Worm (Caenorhabditis elegans): ENCODE measurements around the gene ugt-4.
A peak's percentile ranks its signal among the peaks of the same experiment; 100 is the strongest.

ugt-4 gene

ce11 chrV:12792752-12793151 is 2.4 kb downstream of the ugt-4 start, which contains the start of gene ugt-5:
Gene ugt-5, minus strand, starts transcription at chrV:12792965.
- peak; percentile 22 for TF ChIP-seq nhr-80 (tag; optimal IDR thresholded peaks at IDR 0.05)
- TF ChIP-seq hlh-26 (GFP tag; conservative IDR thresholded peaks at IDR 0.05), result no peak

- TF ChIP-seq hmg-1.2 (GFP tag; IDR thresholded peaks at IDR 0.05), result no peak
- no peak for TF ChIP-seq cebp-2 (GFP tag; IDR thresholded peaks at IDR 0.05)
- no peak for TF ChIP-seq lsy-27 (tag; optimal IDR thresholded peaks at IDR 0.05; ENCODE audit: borderline replicate concordance, insufficient read depth)
- no peak for TF ChIP-seq attf-6 (GFP tag; IDR thresholded peaks at IDR 0.05)
- TF ChIP-seq madf-10 (tag; optimal IDR thresholded peaks at IDR 0.05), result no peak
These were observed 4.9 kb downstream of the ugt-4 start, which contains the start of gene srbc-43 for ce11 chrV:12790188-12790587. Gene srbc-43, minus strand, starts transcription at chrV:12790518.

ce11 chrV:12788451-12788850 is 6.7 kb downstream of the ugt-4 start, which contains the start of gene srbc-44:
Gene srbc-44, minus strand, starts transcription at chrV:12788551.
- TF ChIP-seq ztf-6 (GFP tag; IDR thresholded peaks at IDR 0.05) (no peak), hmg-20 (GFP tag; IDR thresholded peaks at IDR 0.05) (no peak), hrde-1 (tag; optimal IDR thresholded peaks at IDR 0.05; ENCODE audit: borderline replicate concordance) (no peak), Y53F4B.3 (GFP tag; IDR thresholded peaks at IDR 0.05) (no peak), nhr-80 (tag; optimal IDR thresholded peaks at IDR 0.05) (no peak), ceh-40 (GFP tag; IDR thresholded peaks at IDR 0.05) (no peak), somi-1 (GFP tag; optimal IDR thresholded peaks at IDR 0.05) (no peak), cebp-1 (GFP tag; IDR thresholded peaks at IDR 0.05) (no peak), cebp-1 (tag; optimal IDR thresholded peaks at IDR 0.05) (no peak), let-607 (tag; optimal IDR thresholded peaks at IDR 0.05) (no peak), ztf-28 (GFP tag; IDR thresholded peaks at IDR 0.05) (no peak), lag-1 (GFP tag; IDR thresholded peaks at IDR 0.05) (no peak), aptf-3 (GFP tag; IDR thresholded peaks at IDR 0.05) (no peak), ets-4 (GFP tag; optimal IDR thresholded peaks at IDR 0.05) (no peak), B0035.1 (tag; optimal IDR thresholded peaks at IDR 0.05) (no peak), sea-2 (GFP tag; IDR thresholded peaks at IDR 0.05) (no peak), tlf-1 (GFP tag; optimal IDR thresholded peaks at IDR 0.05) (no peak), madf-10 (tag; optimal IDR thresholded peaks at IDR 0.05) (no peak), lin-40 (tag; optimal IDR thresholded peaks at IDR 0.05) (no peak)

ce11 chrV:12787026-12787425 is 8.1 kb downstream of the ugt-4 start, which contains the start of gene fkb-4:
Gene fkb-4, minus strand, starts transcription at chrV:12787126.
- no peak for TF ChIP-seq ceh-40 (GFP tag; IDR thresholded peaks at IDR 0.05)
- TF ChIP-seq B0019.2 (GFP tag; conservative IDR thresholded peaks at IDR 0.05), result no peak
- no peak for TF ChIP-seq tlf-1 (GFP tag; optimal IDR thresholded peaks at IDR 0.05)
- no peak for TF ChIP-seq Y67H2A.10 (GFP tag; conservative IDR thresholded peaks at IDR 0.05)
- no peak for TF ChIP-seq egl-18 (GFP tag; IDR thresholded peaks at IDR 0.05)
- TF ChIP-seq ztf-26 (tag; optimal IDR thresholded peaks at IDR 0.05), result no peak
- TF ChIP-seq madf-6 (GFP tag; IDR thresholded peaks at IDR 0.05), result no peak
- TF ChIP-seq athp-1 (tag; optimal IDR thresholded peaks at IDR 0.05), result no peak
- no peak for TF ChIP-seq hlh-12 (tag; optimal IDR thresholded peaks at IDR 0.05)
- TF ChIP-seq hmg-1.2 (GFP tag; IDR thresholded peaks at IDR 0.05), result no peak
- TF ChIP-seq dpl-1 (GFP tag; optimal IDR thresholded peaks at IDR 0.05), result no peak
- no peak for TF ChIP-seq attf-6 (GFP tag; IDR thresholded peaks at IDR 0.05)
- no peak for TF ChIP-seq lin-54 (GFP tag; optimal IDR thresholded peaks at IDR 0.05)
- no peak for TF ChIP-seq ceh-27 (GFP tag; optimal IDR thresholded peaks at IDR 0.05)
- TF ChIP-seq bed-1 (GFP tag; IDR thresholded peaks at IDR 0.05), result no peak
- no peak for TF ChIP-seq ccch-3 (GFP tag; optimal IDR thresholded peaks at IDR 0.05)
- TF ChIP-seq hrde-1 (tag; optimal IDR thresholded peaks at IDR 0.05; ENCODE audit: borderline replicate concordance), result no peak
